Worm (Caenorhabditis elegans): ENCODE data around the gene sdpn-1.
A peak's percentile ranks its signal among the peaks of the same experiment; 100 is the strongest.

The sdpn-1 gene

ce11 chrX:8017759-8018158, 19.7 kb upstream of the sdpn-1 start, which contains the start of gene C34D10.5:
Gene C34D10.5, plus strand, starts transcription at chrX:8018027.
- TF ChIP-seq pqm-1 (tag; optimal IDR thresholded peaks at IDR 0.05) (peak; percentile 7), nhr-77 (tag; optimal IDR thresholded peaks at IDR 0.05) (no peak), ama-1 (optimal IDR thresholded peaks at IDR 0.05) (peak; percentile 48), tbx-2 (tag; optimal IDR thresholded peaks at IDR 0.05) (no peak), elt-2 (tag; optimal IDR thresholded peaks at IDR 0.05) (peak; percentile 60), skn-1 (tag; optimal IDR thresholded peaks at IDR 0.05) (no peak), ceh-16 (tag; optimal IDR thresholded peaks at IDR 0.05) (no peak), ceh-9 (tag; optimal IDR thresholded peaks at IDR 0.05) (no peak), nhr-28 (tag; optimal IDR thresholded peaks at IDR 0.05) (no peak), nhr-11 (tag; optimal IDR thresholded peaks at IDR 0.05) (no peak)

- TF ChIP-seq ceh-9 (tag; optimal IDR thresholded peaks at IDR 0.05) (no peak), ceh-82 (tag; optimal IDR thresholded peaks at IDR 0.05) (no peak), ama-1 (optimal IDR thresholded peaks at IDR 0.05) (no peak), nhr-67 (tag; optimal IDR thresholded peaks at IDR 0.05) (no peak), lsy-12 (tag; optimal IDR thresholded peaks at IDR 0.05) (peak; percentile 46), lin-39 (tag; optimal IDR thresholded peaks at IDR 0.05) (peak; percentile 76), hmg-11 (tag; optimal IDR thresholded peaks at IDR 0.05) (peak; percentile 81), pha-4 (tag; optimal IDR thresholded peaks at IDR 0.05) (peak; percentile 26), nfya-1 (tag; optimal IDR thresholded peaks at IDR 0.05; ENCODE audit: insufficient read depth) (peak; percentile 69), fkh-10 (GFP tag; optimal IDR thresholded peaks at IDR 0.05) (peak; percentile 24), mdl-1 (tag; optimal IDR thresholded peaks at IDR 0.05) (peak; percentile 4), sea-2 (GFP tag; optimal IDR thresholded peaks at IDR 0.05) (no peak)
Observed at ce11 chrX:8017305-8017704, 19.3 kb upstream of the sdpn-1 start.

ce11 chrX:8015889-8016288, 17.9 kb upstream of the sdpn-1 start:
- TF ChIP-seq aly-2 (tag; optimal IDR thresholded peaks at IDR 0.05) (no peak), ztf-4 (tag; optimal IDR thresholded peaks at IDR 0.05) (no peak), fos-1 (tag; optimal IDR thresholded peaks at IDR 0.05) (no peak), pha-4 (tag; optimal IDR thresholded peaks at IDR 0.05) (no peak), nfya-1 (tag; optimal IDR thresholded peaks at IDR 0.05; ENCODE audit: insufficient read depth) (peak; percentile 12), ama-1 (optimal IDR thresholded peaks at IDR 0.05) (no peak), fkh-2 (tag; optimal IDR thresholded peaks at IDR 0.05) (no peak), ztf-11 (tag; optimal IDR thresholded peaks at IDR 0.05) (no peak), fkh-10 (GFP tag; optimal IDR thresholded peaks at IDR 0.05) (no peak)

- TF ChIP-seq jun-1 (tag; optimal IDR thresholded peaks at IDR 0.05) = peak; percentile 35
- TF ChIP-seq elt-2 (tag; optimal IDR thresholded peaks at IDR 0.05) = peak; percentile 91
- no peak for TF ChIP-seq nhr-25 (tag; optimal IDR thresholded peaks at IDR 0.05)
- TF ChIP-seq nhr-76 (tag; optimal IDR thresholded peaks at IDR 0.05) = no peak
- peak; percentile 19 for TF ChIP-seq skn-1 (tag; optimal IDR thresholded peaks at IDR 0.05)
- TF ChIP-seq ceh-9 (tag; optimal IDR thresholded peaks at IDR 0.05) = no peak
- peak; percentile 34 for TF ChIP-seq ceh-28 (tag; optimal IDR thresholded peaks at IDR 0.05)
- peak; percentile 43 for TF ChIP-seq pqm-1 (tag; optimal IDR thresholded peaks at IDR 0.05)
- peak; percentile 47 for TF ChIP-seq pha-4 (tag; optimal IDR thresholded peaks at IDR 0.05)
Observed at ce11 chrX:8014407-8015003, 16.5 kb upstream of the sdpn-1 start, which contains the start of gene unk-1. Gene unk-1, plus strand, starts transcription at chrX:8014983.

ce11 chrX:8010652-8011051, 12.6 kb upstream of the sdpn-1 start:
- TF ChIP-seq nhr-25 (tag; optimal IDR thresholded peaks at IDR 0.05) (peak; percentile 60), egl-5 (tag; optimal IDR thresholded peaks at IDR 0.05) (no peak), nhr-23 (tag; optimal IDR thresholded peaks at IDR 0.05) (peak; percentile 11)

- TF ChIP-seq aly-2 (tag; optimal IDR thresholded peaks at IDR 0.05) = no peak
- no peak for TF ChIP-seq egl-27 (tag; optimal IDR thresholded peaks at IDR 0.05)
- no peak for TF ChIP-seq hmg-11 (tag; optimal IDR thresholded peaks at IDR 0.05)
- no peak for TF ChIP-seq ama-1 (optimal IDR thresholded peaks at IDR 0.05)
- no peak for TF ChIP-seq nfya-1 (tag; optimal IDR thresholded peaks at IDR 0.05; ENCODE audit: insufficient read depth)
- no peak for TF ChIP-seq lin-15B (tag; optimal IDR thresholded peaks at IDR 0.05)
Observed at ce11 chrX:8005967-8006366, 7.9 kb upstream of the sdpn-1 start.

Data from whole organism, L3 larva.